Worm (Caenorhabditis elegans) whole organism, young adult: Measurements from ENCODE around the gene srgp-1.

ENCODE experiments used
- B0019.2 ChIP-seq: fragments of 200-800 bp; sonication (Bioruptor generic); conservative IDR thresholded peaks from 2 replicates; pipeline ENCODE4 v1.3.6; 2022; ENCODE audit warnings: missing genetic modification reagents, missing genetic modification characterization, missing compliant biosample characterization
- F10E7.11 ChIP-seq: sonication (generic microtip); optimal IDR thresholded peaks from 2 replicates; lab custom pipeline; 2017; ENCODE audit warnings: mild to moderate bottlenecking, missing genetic modification characterization, moderate library complexity, missing compliant biosample characterization
- F23B12.7 ChIP-seq: sonication (generic microtip); optimal IDR thresholded peaks from 2 replicates; lab custom pipeline; 2017; ENCODE audit warnings: missing genetic modification characterization, mild to moderate bottlenecking, missing compliant biosample characterization, antibody characterized with exemption, moderate library complexity; ENCODE audit not compliant: insufficient read depth
- F37B4.10 ChIP-seq: fragments of 200-800 bp; sonication (Bioruptor generic); IDR thresholded peaks from 2 replicates; pipeline ENCODE4 v1.3.6; 2022; ENCODE audit warnings: missing genetic modification characterization, missing compliant biosample characterization
- K12H6.12 ChIP-seq: fragments of 200-800 bp; sonication (Bioruptor generic); optimal IDR thresholded peaks from 2 replicates; lab custom pipeline; 2018; ENCODE audit warnings: mild to moderate bottlenecking, missing genetic modification characterization, missing compliant biosample characterization
- T26A5.8 ChIP-seq: sonication (generic microtip); optimal IDR thresholded peaks from 2 replicates; lab custom pipeline; 2016; ENCODE audit warnings: missing genetic modification characterization, missing compliant biosample characterization
- ZK185.1 ChIP-seq: sonication (generic microtip); optimal IDR thresholded peaks from 2 replicates; lab custom pipeline; 2016; ENCODE audit warnings: mild to moderate bottlenecking, missing genetic modification characterization, missing compliant biosample characterization; ENCODE audit not compliant: poor library complexity, severe bottlenecking
- ama-1 ChIP-seq, 3 experiments: fragments of 150-350 bp in 1 of 3; sonication (generic microtip) in 2 of 3; optimal IDR thresholded peaks; 2 replicates each; lab custom pipeline; 2014 to 2018; ENCODE audit warnings: missing biosample characterization in 2 of 3, missing genetic modification characterization in 2 of 3, missing genetic modification reagents in 2 of 3
- attf-3 ChIP-seq: fragments of 200-800 bp; sonication (Bioruptor generic); conservative IDR thresholded peaks from 2 replicates; pipeline ENCODE4 v1.3.6; 2022; ENCODE audit warnings: missing genetic modification reagents, missing genetic modification characterization, missing compliant biosample characterization
- attf-6 ChIP-seq: fragments of 200-800 bp; sonication (Bioruptor generic); IDR thresholded peaks from 2 replicates; pipeline ENCODE4 v1.3.6; 2022; ENCODE audit warnings: missing genetic modification reagents, missing genetic modification characterization, missing compliant biosample characterization
- bed-1 ChIP-seq: fragments of 200-800 bp; sonication (Bioruptor generic); IDR thresholded peaks from 2 replicates; pipeline ENCODE4 v1.3.6; 2022; ENCODE audit warnings: missing genetic modification reagents, missing genetic modification characterization, missing compliant biosample characterization
- ccch-3 ChIP-seq: fragments of 200-800 bp; sonication (Bioruptor generic); optimal IDR thresholded peaks from 2 replicates; lab custom pipeline; 2018; ENCODE audit warnings: mild to moderate bottlenecking, missing genetic modification characterization, missing compliant biosample characterization
- ceh-100 ChIP-seq: fragments of 200-800 bp; sonication (Bioruptor generic); IDR thresholded peaks from 2 replicates; pipeline ENCODE4 v1.3.6; 2022; ENCODE audit warnings: missing genetic modification reagents, missing genetic modification characterization, missing compliant biosample characterization
- dpff-1 ChIP-seq: sonication (generic microtip); optimal IDR thresholded peaks from 2 replicates; lab custom pipeline; 2017; ENCODE audit warnings: mild to moderate bottlenecking, missing genetic modification characterization, missing compliant biosample characterization
- gei-17 ChIP-seq: fragments of 200-800 bp; sonication (Bioruptor generic); optimal IDR thresholded peaks from 2 replicates; lab custom pipeline; 2018; ENCODE audit warnings: mild to moderate bottlenecking, missing genetic modification characterization, missing compliant biosample characterization
- mcd-1 ChIP-seq: fragments of 200-800 bp; sonication (Bioruptor generic); IDR thresholded peaks from 2 replicates; pipeline ENCODE4 v1.3.6; 2022; ENCODE audit warnings: missing genetic modification reagents, missing genetic modification characterization, missing compliant biosample characterization
- tlf-1 ChIP-seq: fragments of 200-800 bp; sonication (Bioruptor generic); optimal IDR thresholded peaks from 2 replicates; lab custom pipeline; 2018; ENCODE audit warnings: mild to moderate bottlenecking, missing genetic modification characterization, missing compliant biosample characterization
- zim-3 ChIP-seq: sonication (generic microtip); optimal IDR thresholded peaks from 2 replicates; lab custom pipeline; 2017; ENCODE audit warnings: mild to moderate bottlenecking, missing genetic modification characterization, moderate library complexity, missing compliant biosample characterization

The srgp-1 gene

DNA sequence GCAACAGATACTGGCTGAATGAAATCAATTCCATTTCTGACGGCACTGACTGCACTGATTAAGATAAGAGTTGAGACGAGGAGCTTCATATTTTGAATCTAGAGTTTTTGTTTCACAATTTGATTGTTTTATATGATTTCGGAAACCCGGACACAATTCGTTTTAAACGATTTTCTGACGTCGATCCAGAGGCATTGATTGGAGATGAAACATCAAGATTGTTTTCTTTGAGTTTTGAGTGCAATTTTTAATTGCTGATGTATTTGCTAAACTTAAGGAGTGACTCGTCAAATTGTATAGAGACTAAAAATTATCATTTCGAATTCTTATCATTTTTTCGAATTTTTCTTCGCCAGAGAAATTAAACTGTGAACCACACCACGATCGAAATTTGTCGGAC is 57.5 kb downstream of the srgp-1 start, which contains the start of gene lys-6:
Gene lys-6, minus strand, starts transcription at position 101 of the 400 bp plus-strand sequence.
- TF ChIP-seq tlf-1 (GFP tag; lab: Kevin White, UChicago) (no peak), dpff-1 (tag; lab: Kevin White, UChicago) (no peak), mcd-1 (GFP tag; lab: Robert Waterston, UW) (no peak), ZK185.1 (no peak), attf-6 (no peak), B0019.2 (GFP tag; lab: Robert Waterston, UW) (no peak), ama-1 (optimal IDR thresholded peaks at IDR 0.05; lab: Kevin White, UChicago) (no peak), ama-1 (GFP tag; optimal IDR thresholded peaks at IDR 0.05; lab: Kevin White, UChicago) (no peak), F10E7.11 (no peak), ceh-100 (GFP tag; lab: Robert Waterston, UW) (no peak), F23B12.7 (no peak), zim-3 (tag; lab: Kevin White, UChicago) (no peak), bed-1 (GFP tag; lab: Robert Waterston, UW) (no peak), F37B4.10 (GFP tag; lab: Robert Waterston, UW) (no peak), T26A5.8 (tag; lab: Kevin White, UChicago) (no peak), ccch-3 (GFP tag; lab: Kevin White, UChicago) (no peak), attf-3 (GFP tag; lab: Robert Waterston, UW) (no peak), K12H6.12 (no peak), gei-17 (no peak)
